Worm (Caenorhabditis elegans): Measurements from ENCODE around the gene mrps-7.

DNA sequence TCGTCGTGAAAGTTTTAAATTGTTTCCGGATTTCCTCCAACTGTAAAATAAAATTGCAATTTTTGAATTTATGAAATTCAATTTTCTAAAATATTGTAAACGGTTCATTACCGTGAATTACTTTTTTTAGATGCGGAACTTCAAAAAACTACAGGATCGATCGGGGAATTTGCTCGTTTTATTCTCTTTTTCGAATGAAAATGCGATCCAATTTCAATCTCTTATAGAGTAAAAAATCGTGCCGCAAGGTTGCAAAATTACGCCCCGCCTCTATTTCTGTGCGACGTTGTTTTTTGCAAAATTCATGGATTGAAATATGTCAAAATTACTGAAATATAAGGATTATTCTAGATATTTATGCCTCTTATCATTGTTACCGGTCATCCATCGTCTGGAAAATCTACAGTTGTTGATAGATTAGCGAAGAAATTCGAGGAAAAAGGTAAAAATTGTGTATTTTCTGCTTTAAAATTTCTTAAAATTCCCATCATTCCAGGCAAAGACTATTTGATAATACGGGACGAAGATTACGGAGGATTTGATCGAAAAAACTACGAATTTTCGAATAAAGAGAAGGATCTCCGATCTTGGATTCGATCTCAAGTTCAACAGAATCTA, 1.8 kb upstream of the mrps-7 start, which contains the start of gene Y57G11C.43:
- TF ChIP-seq ceh-32 (tag; optimal IDR thresholded peaks at IDR 0.05; ENCODE audit: poor library complexity) (no peak), ceh-82 (tag; optimal IDR thresholded peaks at IDR 0.05) (no peak), lin-38 (GFP tag; IDR thresholded peaks at IDR 0.05) (peak; percentile 66), mdt-29 (GFP tag; IDR thresholded peaks at IDR 0.05) (no peak), ces-1 (GFP tag; optimal IDR thresholded peaks at IDR 0.05) (no peak), mdl-1 (tag; optimal IDR thresholded peaks at IDR 0.05) (no peak), nhr-76 (tag; optimal IDR thresholded peaks at IDR 0.05) (no peak), fkh-10 (GFP tag; optimal IDR thresholded peaks at IDR 0.05) (no peak), unc-130 (GFP tag; optimal IDR thresholded peaks at IDR 0.05) (no peak), hlh-11 (tag; optimal IDR thresholded peaks at IDR 0.05) (no peak), lin-13 (GFP tag; optimal IDR thresholded peaks at IDR 0.05) (no peak), hif-1 (tag; optimal IDR thresholded peaks at IDR 0.05) (no peak), nhr-77 (tag; optimal IDR thresholded peaks at IDR 0.05) (no peak)

All from whole organism, L4 larva.